Fruit fly (Drosophila melanogaster) whole organism, embryonic: ENCODE measurements around the gene CG17650.
A peak's percentile ranks its signal among the peaks of the same experiment; 100 is the strongest.

Experiments used
- CG10209 ChIP-seq: fragments of 200-800 bp; sonication (Bioruptor generic); optimal IDR thresholded peaks from 3 replicates; lab custom pipeline; 2017; ENCODE audit warnings: missing biosample characterization, mild to moderate bottlenecking, missing genetic modification characterization, missing genetic modification reagents
- CG11504 ChIP-seq: fragments of 200-800 bp; sonication (Bioruptor generic); optimal IDR thresholded peaks from 3 replicates; lab custom pipeline; 2019; ENCODE audit warnings: missing biosample characterization, mild to moderate bottlenecking, missing genetic modification characterization, moderate library complexity
- CG11560 ChIP-seq: fragments of 200-800 bp; sonication (Bioruptor generic); IDR thresholded peaks from 3 replicates; pipeline ENCODE4 v1.3.6; 2022; ENCODE audit warnings: missing biosample characterization, missing genetic modification characterization
- CG12219 ChIP-seq: fragments of 200-800 bp; sonication (Bioruptor generic); optimal IDR thresholded peaks from 3 replicates; lab custom pipeline; 2018; ENCODE audit warnings: missing biosample characterization, mild to moderate bottlenecking, missing genetic modification characterization
- CG13296 ChIP-seq: fragments of 200-800 bp; sonication (Bioruptor generic); optimal IDR thresholded peaks from 3 replicates; lab custom pipeline; 2018; ENCODE audit warnings: missing biosample characterization, mild to moderate bottlenecking, missing genetic modification characterization
- CG14014 ChIP-seq: fragments of 200-800 bp; sonication (Bioruptor generic); IDR thresholded peaks from 2 replicates; pipeline ENCODE4 v1.3.6; 2022; ENCODE audit warnings: missing biosample characterization, missing genetic modification characterization
- CG14441 ChIP-seq: fragments of 200-800 bp; sonication (Bioruptor generic); IDR thresholded peaks from 2 replicates; pipeline ENCODE4 v1.3.6; 2022; ENCODE audit warnings: missing biosample characterization, missing genetic modification characterization
- CG15479 ChIP-seq: fragments of 200-800 bp; sonication (Bioruptor generic); optimal IDR thresholded peaks from 3 replicates; lab custom pipeline; 2019; ENCODE audit warnings: missing biosample characterization, mild to moderate bottlenecking, missing genetic modification characterization, moderate library complexity
- CG1602 ChIP-seq: fragments of 200-800 bp; sonication (Bioruptor generic); optimal IDR thresholded peaks from 3 replicates; lab custom pipeline; 2016; ENCODE audit warnings: missing biosample characterization, missing genetic modification characterization
- CG17328 ChIP-seq: fragments of 200-800 bp; sonication (Bioruptor generic); IDR thresholded peaks from 2 replicates; pipeline ENCODE4 v1.3.6; 2022; ENCODE audit warnings: missing biosample characterization, missing genetic modification characterization
- CG17359 ChIP-seq: fragments of 200-800 bp; sonication (Bioruptor generic); optimal IDR thresholded peaks from 3 replicates; lab custom pipeline; 2018; ENCODE audit warnings: missing biosample characterization, mild to moderate bottlenecking, missing genetic modification characterization, moderate library complexity
- CG18599 ChIP-seq: fragments of 200-800 bp; sonication (Bioruptor generic); optimal IDR thresholded peaks from 3 replicates; lab custom pipeline; 2017; ENCODE audit warnings: missing biosample characterization, missing genetic modification characterization, mild to moderate bottlenecking, moderate library complexity, missing genetic modification reagents
- CG18619 ChIP-seq: fragments of 200-800 bp; sonication (Bioruptor generic); optimal IDR thresholded peaks from 3 replicates; lab custom pipeline; 2017; ENCODE audit warnings: missing biosample characterization, mild to moderate bottlenecking, missing genetic modification characterization
- CG2120 ChIP-seq: fragments of 200-800 bp; sonication (Bioruptor generic); optimal IDR thresholded peaks from 3 replicates; lab custom pipeline; 2016; ENCODE audit warnings: missing biosample characterization, missing genetic modification characterization
- CG32532 ChIP-seq: fragments of 200-800 bp; sonication (Bioruptor generic); IDR thresholded peaks from 2 replicates; pipeline ENCODE4 v1.3.6; 2022; ENCODE audit warnings: missing biosample characterization, missing genetic modification characterization
- CG5180 ChIP-seq: fragments of 200-800 bp; sonication (Bioruptor generic); optimal IDR thresholded peaks from 3 replicates; lab custom pipeline; 2017; ENCODE audit warnings: missing biosample characterization, missing genetic modification characterization, mild to moderate bottlenecking, moderate library complexity, missing genetic modification reagents
- CG5953 ChIP-seq: fragments of 200-800 bp; sonication (Bioruptor generic); IDR thresholded peaks from 2 replicates; pipeline ENCODE4 v1.3.6; 2022; ENCODE audit warnings: missing biosample characterization, missing genetic modification characterization
- CG6683 ChIP-seq: fragments of 200-800 bp; sonication (Bioruptor generic); optimal IDR thresholded peaks from 2 replicates; lab custom pipeline; 2017; ENCODE audit warnings: missing biosample characterization, mild to moderate bottlenecking, missing genetic modification characterization, missing genetic modification reagents
- CG7556 ChIP-seq: fragments of 200-800 bp; sonication (Bioruptor generic); optimal IDR thresholded peaks from 2 replicates; lab custom pipeline; 2017; ENCODE audit warnings: missing biosample characterization, mild to moderate bottlenecking, missing genetic modification characterization
- CG9876 ChIP-seq: fragments of 200-800 bp; sonication (Bioruptor generic); optimal IDR thresholded peaks from 2 replicates; lab custom pipeline; 2016; ENCODE audit warnings: missing biosample characterization, missing genetic modification characterization
- CTCF ChIP-seq: fragments of 200-800 bp; sonication (Bioruptor generic); optimal IDR thresholded peaks from 2 replicates; lab custom pipeline; 2017; ENCODE audit warnings: missing biosample characterization, mild to moderate bottlenecking, missing genetic modification characterization, moderate library complexity
- Camta ChIP-seq: fragments of 200-800 bp; sonication (Bioruptor generic); optimal IDR thresholded peaks from 2 replicates; lab custom pipeline; 2016; ENCODE audit warnings: missing biosample characterization, missing genetic modification characterization
- Dip2 ChIP-seq: fragments of 200-800 bp; sonication (Bioruptor generic); IDR thresholded peaks from 2 replicates; pipeline ENCODE4 v1.3.6; 2022; ENCODE audit warnings: missing biosample characterization, missing genetic modification characterization
- Doc3 ChIP-seq: fragments of 200-800 bp; sonication (Bioruptor generic); IDR thresholded peaks from 3 replicates; pipeline ENCODE4 v1.3.6; 2022; ENCODE audit warnings: missing biosample characterization, missing genetic modification characterization; ENCODE audit not compliant: partially characterized antibody
- GATAe ChIP-seq: fragments of 200-800 bp; sonication (Bioruptor generic); conservative IDR thresholded peaks from 2 replicates; pipeline ENCODE4 v1.3.6; 2022; ENCODE audit warnings: missing biosample characterization, missing genetic modification characterization
- HHEX ChIP-seq: fragments of 200-800 bp; sonication (Bioruptor generic); optimal IDR thresholded peaks from 3 replicates; lab custom pipeline; 2017; ENCODE audit warnings: missing biosample characterization, mild to moderate bottlenecking, missing genetic modification characterization, missing genetic modification reagents
- Hr39 ChIP-seq: fragments of >200 bp; optimal IDR thresholded peaks from 2 replicates; lab custom pipeline; 2017
- NC2β ChIP-seq: fragments of 200-800 bp; sonication (Bioruptor generic); optimal IDR thresholded peaks from 2 replicates; lab custom pipeline; 2016; ENCODE audit warnings: missing biosample characterization, missing genetic modification characterization
- NK7.1 ChIP-seq: fragments of 200-800 bp; sonication (Bioruptor generic); optimal IDR thresholded peaks from 3 replicates; lab custom pipeline; 2016; ENCODE audit warnings: missing biosample characterization, missing genetic modification characterization
- Oaz ChIP-seq: fragments of 200-800 bp; sonication (Bioruptor generic); IDR thresholded peaks from 2 replicates; pipeline ENCODE4 v1.3.6; 2022; ENCODE audit warnings: missing biosample characterization, missing genetic modification characterization
- Rx ChIP-seq: fragments of 200-800 bp; sonication (Bioruptor generic); IDR thresholded peaks from 2 replicates; pipeline ENCODE4 v1.3.6; 2022; ENCODE audit warnings: missing biosample characterization, missing genetic modification characterization
- Scr ChIP-seq: fragments of 200-800 bp; sonication (Bioruptor generic); IDR thresholded peaks from 2 replicates; pipeline ENCODE4 v1.3.6; 2022; ENCODE audit warnings: missing biosample characterization, missing genetic modification characterization; ENCODE audit not compliant: partially characterized antibody
- Sox102F ChIP-seq: fragments of 200-800 bp; sonication (Bioruptor generic); optimal IDR thresholded peaks from 2 replicates; lab custom pipeline; 2018; ENCODE audit warnings: missing biosample characterization, mild to moderate bottlenecking, missing genetic modification characterization, moderate library complexity
- Xrp1 ChIP-seq: fragments of 200-800 bp; sonication (Bioruptor generic); IDR thresholded peaks from 2 replicates; pipeline ENCODE4 v1.3.6; 2022; ENCODE audit warnings: missing biosample characterization, missing genetic modification characterization
- ab ChIP-seq: fragments of 200-800 bp; sonication (Bioruptor generic); optimal IDR thresholded peaks from 2 replicates; lab custom pipeline; 2016; ENCODE audit warnings: missing biosample characterization, missing genetic modification characterization
- abd-A ChIP-seq: fragments of 200-800 bp; sonication (Bioruptor generic); optimal IDR thresholded peaks from 3 replicates; lab custom pipeline; 2019; ENCODE audit warnings: missing biosample characterization, mild to moderate bottlenecking, missing genetic modification characterization, moderate library complexity
- caup ChIP-seq: fragments of 200-800 bp; sonication (Bioruptor generic); optimal IDR thresholded peaks from 3 replicates; lab custom pipeline; 2017; ENCODE audit warnings: missing biosample characterization, mild to moderate bottlenecking, missing genetic modification characterization, moderate library complexity; ENCODE audit not compliant: severe bottlenecking
- crc ChIP-seq: fragments of 200-800 bp; sonication (Bioruptor generic); optimal IDR thresholded peaks from 2 replicates; lab custom pipeline; 2016; ENCODE audit warnings: missing biosample characterization, missing genetic modification characterization
- croc ChIP-seq: fragments of 200-800 bp; sonication (Bioruptor generic); conservative IDR thresholded peaks from 3 replicates; pipeline ENCODE4 v1.3.6; 2022; ENCODE audit warnings: missing biosample characterization, missing genetic modification characterization
- crol ChIP-seq: fragments of 200-800 bp; sonication (Bioruptor generic); IDR thresholded peaks from 2 replicates; pipeline ENCODE4 v1.3.6; 2022; ENCODE audit warnings: missing biosample characterization, missing genetic modification characterization
- dimm ChIP-seq: fragments of 200-800 bp; sonication (Bioruptor generic); IDR thresholded peaks from 2 replicates; pipeline ENCODE4 v1.3.6; 2022; ENCODE audit warnings: missing biosample characterization, missing genetic modification characterization
- ewg ChIP-seq: fragments of 200-800 bp; sonication (Bioruptor generic); optimal IDR thresholded peaks from 3 replicates; lab custom pipeline; 2017; ENCODE audit warnings: mild to moderate bottlenecking, missing biosample characterization, missing genetic modification reagents, missing genetic modification characterization
- gt ChIP-seq: fragments of 200-800 bp; sonication (Bioruptor generic); IDR thresholded peaks from 2 replicates; pipeline ENCODE4 v1.3.6; 2022; ENCODE audit warnings: missing biosample characterization, missing genetic modification characterization
- her ChIP-seq: fragments of 200-800 bp; sonication (Bioruptor generic); optimal IDR thresholded peaks from 2 replicates; lab custom pipeline; 2016; ENCODE audit warnings: missing biosample characterization, missing genetic modification characterization
- klu ChIP-seq: fragments of 200-800 bp; sonication (Bioruptor generic); IDR thresholded peaks from 2 replicates; pipeline ENCODE4 v1.3.6; 2022; ENCODE audit warnings: missing biosample characterization, missing genetic modification characterization
- lola ChIP-seq, 3 experiments: fragments of >200 bp in 2 of 3; fragments of 200-800 bp in 1 of 3; sonication (Bioruptor generic) in 1 of 3; optimal IDR thresholded peaks; 2 replicates each; lab custom pipeline; 2017 to 2019; ENCODE audit warnings: missing biosample characterization in 3 of 3, missing genetic modification characterization in 3 of 3, mild to moderate bottlenecking in 1 of 3, moderate library complexity in 1 of 3
- nau ChIP-seq: fragments of 200-800 bp; sonication (Bioruptor generic); optimal IDR thresholded peaks from 3 replicates; lab custom pipeline; 2017; ENCODE audit warnings: missing biosample characterization, mild to moderate bottlenecking, missing genetic modification characterization, missing genetic modification reagents
- pita ChIP-seq: fragments of 200-800 bp; sonication (Bioruptor generic); optimal IDR thresholded peaks from 2 replicates; lab custom pipeline; 2017; ENCODE audit warnings: missing biosample characterization, mild to moderate bottlenecking, missing genetic modification characterization
- run ChIP-seq: fragments of 200-800 bp; sonication (Bioruptor generic); optimal IDR thresholded peaks from 3 replicates; lab custom pipeline; 2018; ENCODE audit warnings: missing biosample characterization, mild to moderate bottlenecking, missing genetic modification characterization
- salm ChIP-seq: fragments of 200-800 bp; sonication (Bioruptor generic); optimal IDR thresholded peaks from 2 replicates; lab custom pipeline; 2018; ENCODE audit warnings: missing biosample characterization, mild to moderate bottlenecking, missing genetic modification characterization
- seq ChIP-seq: fragments of 200-800 bp; sonication (Bioruptor generic); IDR thresholded peaks from 2 replicates; pipeline ENCODE4 v1.3.6; 2022; ENCODE audit warnings: missing biosample characterization, missing genetic modification characterization
- slou ChIP-seq: fragments of 200-800 bp; sonication (Bioruptor generic); optimal IDR thresholded peaks from 3 replicates; lab custom pipeline; 2016; ENCODE audit warnings: missing biosample characterization, missing genetic modification characterization
- zfh1 ChIP-seq: fragments of 200-800 bp; sonication (Bioruptor generic); IDR thresholded peaks from 3 replicates; pipeline ENCODE4 v1.3.6; 2022; ENCODE audit warnings: missing biosample characterization, missing genetic modification characterization

The CG17650 gene

dm6 chr2L:1738054-1738453 is 20.8 kb downstream of the CG17650 start (continued):
- TF ChIP-seq CG9876 (GFP tag; lab: Kevin White, UChicago): no peak
- no peak for TF ChIP-seq CG14441
- no peak for TF ChIP-seq her (GFP tag; lab: Kevin White, UChicago)
- TF ChIP-seq CG18619 (GFP tag; lab: Kevin White, UChicago): no peak
- no peak for TF ChIP-seq CG6683 (GFP tag; lab: Kevin White, UChicago)
- no peak for TF ChIP-seq zfh1 (GFP tag; lab: Robert Waterston, UW)
- TF ChIP-seq Camta (GFP tag; lab: Kevin White, UChicago): no peak
- no peak for TF ChIP-seq Hr39 (lab: Kevin White, UChicago)
- no peak for TF ChIP-seq caup (GFP tag; lab: Kevin White, UChicago)
- TF ChIP-seq Rx (GFP tag; lab: Robert Waterston, UW): no peak
- peak in 1 of 3 experiments; percentile 29 for TF ChIP-seq lola (GFP tag; optimal IDR thresholded peaks at IDR 0.05; lab: Kevin White, UChicago)
- no peak for TF ChIP-seq CG5180 (GFP tag; lab: Kevin White, UChicago)
- TF ChIP-seq CG14014 (GFP tag; lab: Robert Waterston, UW): no peak
- no peak for TF ChIP-seq CG15479
- no peak for TF ChIP-seq CG5953
- TF ChIP-seq dimm: no peak
- no peak for TF ChIP-seq NK7.1 (GFP tag; lab: Kevin White, UChicago)
- no peak for TF ChIP-seq ewg (GFP tag; lab: Kevin White, UChicago)
- TF ChIP-seq ab: no peak
- no peak for TF ChIP-seq CG7556 (GFP tag; lab: Kevin White, UChicago)
- TF ChIP-seq Oaz (GFP tag; lab: Robert Waterston, UW): no peak
- 0 out of 3 replicates have a peak, but pooled peaks have one; percentile 15 for TF ChIP-seq croc (GFP tag; lab: Robert Waterston, UW)
- no peak for TF ChIP-seq salm (tag; lab: Kevin White, UChicago)
- TF ChIP-seq CG13296: no peak
- no peak for TF ChIP-seq Dip2 (GFP tag; lab: Robert Waterston, UW)
- TF ChIP-seq pita: no peak
- peak; percentile 52 for TF ChIP-seq Sox102F (GFP tag; lab: Kevin White, UChicago)
- TF ChIP-seq crol: no peak
- TF ChIP-seq klu (GFP tag; lab: Robert Waterston, UW): no peak
- TF ChIP-seq gt: no peak
- peak; percentile 30; the same call in 1 of the 2 replicates for TF ChIP-seq Xrp1 (GFP tag; lab: Robert Waterston, UW)
- TF ChIP-seq abd-A: no peak
- TF ChIP-seq crc (GFP tag; lab: Kevin White, UChicago): no peak
- TF ChIP-seq GATAe (GFP tag; lab: Robert Waterston, UW): no peak
- no peak for TF ChIP-seq seq (GFP tag; lab: Robert Waterston, UW)
- no peak for TF ChIP-seq CG11560 (tag; lab: Robert Waterston, UW)
- no peak for TF ChIP-seq CG18599 (GFP tag; lab: Kevin White, UChicago)
- TF ChIP-seq NC2β (GFP tag; lab: Kevin White, UChicago): no peak
- no peak for TF ChIP-seq run
- no peak for TF ChIP-seq CG32532 (GFP tag; lab: Robert Waterston, UW)
- TF ChIP-seq CG10209 (GFP tag; lab: Kevin White, UChicago): no peak
- TF ChIP-seq CG1602 (GFP tag; lab: Kevin White, UChicago): no peak
- TF ChIP-seq slou (GFP tag; lab: Kevin White, UChicago): no peak
- no peak for TF ChIP-seq Doc3 (GFP tag; lab: Robert Waterston, UW)
- TF ChIP-seq CTCF (GFP tag; lab: Kevin White, UChicago): no peak
- peak; percentile 43 for TF ChIP-seq nau (GFP tag; lab: Kevin White, UChicago)
- TF ChIP-seq CG17359 (tag; lab: Kevin White, UChicago): peak; percentile 45
- no peak for TF ChIP-seq CG2120 (GFP tag; lab: Kevin White, UChicago)
- no peak for TF ChIP-seq Scr (GFP tag; lab: Robert Waterston, UW)
- TF ChIP-seq CG17328 (GFP tag; lab: Robert Waterston, UW): no peak
- no peak for TF ChIP-seq HHEX (GFP tag; lab: Kevin White, UChicago)
- TF ChIP-seq CG11504 (tag; lab: Kevin White, UChicago): no peak
- TF ChIP-seq CG12219 (GFP tag; lab: Kevin White, UChicago): no peak
